Fruit fly (Drosophila melanogaster): ENCODE data around the gene CG31675.

The CG31675 gene

dm6 chr2L:20907995-20908654, 40.6 kb downstream of the CG31675 start:
- TF ChIP-seq pan (optimal IDR thresholded peaks at IDR 0.05) (no peak), Hr83 (GFP tag; optimal IDR thresholded peaks at IDR 0.05; ENCODE audit: poor library complexity, severe bottlenecking) (no peak), tai (GFP tag; optimal IDR thresholded peaks at IDR 0.05) (no peak), Jra (GFP tag; optimal IDR thresholded peaks at IDR 0.05) (no peak), Mio (GFP tag; optimal IDR thresholded peaks at IDR 0.05) (no peak), h (GFP tag; optimal IDR thresholded peaks at IDR 0.05) (no peak), HLH106 (tag; optimal IDR thresholded peaks at IDR 0.05) (no peak), CG9705 (GFP tag; optimal IDR thresholded peaks at IDR 0.05) (no peak), lola (GFP tag; optimal IDR thresholded peaks at IDR 0.05) (no peak), dsf (GFP tag; optimal IDR thresholded peaks at IDR 0.05; ENCODE audit: borderline replicate concordance) (no peak), dmrt93B (GFP tag; optimal IDR thresholded peaks at IDR 0.05) (no peak), Hnf4 (GFP tag; optimal IDR thresholded peaks at IDR 0.05) (no peak), foxo (GFP tag; optimal IDR thresholded peaks at IDR 0.05) (no peak), dl (GFP tag; optimal IDR thresholded peaks at IDR 0.05; ENCODE audit: insufficient read depth in 1 of 2, partially characterized antibody in 2 of 2) (no peak), woc (GFP tag; optimal IDR thresholded peaks at IDR 0.05) (no peak), fru (GFP tag; optimal IDR thresholded peaks at IDR 0.05) (no peak), jim (GFP tag; optimal IDR thresholded peaks at IDR 0.05) (no peak)

- TF ChIP-seq Myc (optimal IDR thresholded peaks at IDR 0.05) (no peak), Mio (GFP tag; optimal IDR thresholded peaks at IDR 0.05) (no peak), sage (GFP tag; optimal IDR thresholded peaks at IDR 0.05) (no peak), ey (GFP tag; optimal IDR thresholded peaks at IDR 0.05) (no peak), br (GFP tag; optimal IDR thresholded peaks at IDR 0.05) (no peak), Dif (GFP tag; optimal IDR thresholded peaks at IDR 0.05; ENCODE audit: partially characterized antibody) (no peak), Sp1 (GFP tag; optimal IDR thresholded peaks at IDR 0.05) (no peak), Rel (GFP tag; optimal IDR thresholded peaks at IDR 0.05) (no peak), Rel (tag; optimal IDR thresholded peaks at IDR 0.05) (no peak), Hr83 (GFP tag; optimal IDR thresholded peaks at IDR 0.05; ENCODE audit: poor library complexity, severe bottlenecking) (no peak), rgr (GFP tag; optimal IDR thresholded peaks at IDR 0.05) (no peak), tai (GFP tag; optimal IDR thresholded peaks at IDR 0.05) (no peak), h (GFP tag; optimal IDR thresholded peaks at IDR 0.05) (no peak)
Measured at dm6 chr2L:20909301-20909700, 41.7 kb downstream of the CG31675 start.

dm6 chr2L:20911374-20911773, 43.8 kb downstream of the CG31675 start:
- TF ChIP-seq rgr (GFP tag; optimal IDR thresholded peaks at IDR 0.05) (peak; percentile 56), dmrt93B (GFP tag; optimal IDR thresholded peaks at IDR 0.05) (no peak), Hr83 (GFP tag; optimal IDR thresholded peaks at IDR 0.05; ENCODE audit: poor library complexity, severe bottlenecking) (peak; percentile 42), dl (GFP tag; optimal IDR thresholded peaks at IDR 0.05; ENCODE audit: insufficient read depth in 1 of 2, partially characterized antibody in 2 of 2) (no peak), Rel (GFP tag; optimal IDR thresholded peaks at IDR 0.05) (no peak), Rel (tag; optimal IDR thresholded peaks at IDR 0.05) (peak; percentile 14), Hnf4 (GFP tag; optimal IDR thresholded peaks at IDR 0.05) (peak; percentile 42), Dfd (GFP tag; optimal IDR thresholded peaks at IDR 0.05) (no peak), CG9705 (GFP tag; optimal IDR thresholded peaks at IDR 0.05) (no peak), fru (GFP tag; optimal IDR thresholded peaks at IDR 0.05) (peak; percentile 16), sage (GFP tag; optimal IDR thresholded peaks at IDR 0.05) (peak; percentile 48), N (GFP tag; optimal IDR thresholded peaks at IDR 0.05) (no peak), woc (GFP tag; optimal IDR thresholded peaks at IDR 0.05) (no peak), foxo (GFP tag; optimal IDR thresholded peaks at IDR 0.05) (no peak), usp (GFP tag; optimal IDR thresholded peaks at IDR 0.05) (no peak), HLH106 (tag; optimal IDR thresholded peaks at IDR 0.05) (peak; percentile 13), psq (GFP tag; optimal IDR thresholded peaks at IDR 0.05) (no peak), Myc (optimal IDR thresholded peaks at IDR 0.05) (no peak), Mio (GFP tag; optimal IDR thresholded peaks at IDR 0.05) (no peak), Vsx2 (GFP tag; optimal IDR thresholded peaks at IDR 0.05; ENCODE audit: partially characterized antibody) (no peak), lola (GFP tag; optimal IDR thresholded peaks at IDR 0.05) (no peak), GATAd (GFP tag; optimal IDR thresholded peaks at IDR 0.05) (no peak), Dif (GFP tag; optimal IDR thresholded peaks at IDR 0.05; ENCODE audit: partially characterized antibody) (no peak), dsf (GFP tag; optimal IDR thresholded peaks at IDR 0.05; ENCODE audit: borderline replicate concordance) (no peak), Jra (GFP tag; optimal IDR thresholded peaks at IDR 0.05) (no peak), OdsH (GFP tag; optimal IDR thresholded peaks at IDR 0.05) (peak; percentile 38), CG32264 (GFP tag; optimal IDR thresholded peaks at IDR 0.05) (no peak), pan (optimal IDR thresholded peaks at IDR 0.05) (no peak), brk (GFP tag; optimal IDR thresholded peaks at IDR 0.05) (peak; percentile 54), h (GFP tag; optimal IDR thresholded peaks at IDR 0.05) (peak; percentile 47), br (GFP tag; optimal IDR thresholded peaks at IDR 0.05) (peak; percentile 4), ey (GFP tag; optimal IDR thresholded peaks at IDR 0.05) (no peak), sv (GFP tag; optimal IDR thresholded peaks at IDR 0.05) (no peak), Hr78 (GFP tag; optimal IDR thresholded peaks at IDR 0.05) (no peak), Sp1 (GFP tag; optimal IDR thresholded peaks at IDR 0.05) (no peak), CrebA (GFP tag; optimal IDR thresholded peaks at IDR 0.05; ENCODE audit: borderline replicate concordance) (peak; percentile 3), Abd-B (GFP tag; optimal IDR thresholded peaks at IDR 0.05) (no peak), tai (GFP tag; optimal IDR thresholded peaks at IDR 0.05) (peak; percentile 19), jim (GFP tag; optimal IDR thresholded peaks at IDR 0.05) (no peak)
